Fruit fly (Drosophila melanogaster): ENCODE results near the gene Lsm12a.

The Lsm12a gene

DNA sequence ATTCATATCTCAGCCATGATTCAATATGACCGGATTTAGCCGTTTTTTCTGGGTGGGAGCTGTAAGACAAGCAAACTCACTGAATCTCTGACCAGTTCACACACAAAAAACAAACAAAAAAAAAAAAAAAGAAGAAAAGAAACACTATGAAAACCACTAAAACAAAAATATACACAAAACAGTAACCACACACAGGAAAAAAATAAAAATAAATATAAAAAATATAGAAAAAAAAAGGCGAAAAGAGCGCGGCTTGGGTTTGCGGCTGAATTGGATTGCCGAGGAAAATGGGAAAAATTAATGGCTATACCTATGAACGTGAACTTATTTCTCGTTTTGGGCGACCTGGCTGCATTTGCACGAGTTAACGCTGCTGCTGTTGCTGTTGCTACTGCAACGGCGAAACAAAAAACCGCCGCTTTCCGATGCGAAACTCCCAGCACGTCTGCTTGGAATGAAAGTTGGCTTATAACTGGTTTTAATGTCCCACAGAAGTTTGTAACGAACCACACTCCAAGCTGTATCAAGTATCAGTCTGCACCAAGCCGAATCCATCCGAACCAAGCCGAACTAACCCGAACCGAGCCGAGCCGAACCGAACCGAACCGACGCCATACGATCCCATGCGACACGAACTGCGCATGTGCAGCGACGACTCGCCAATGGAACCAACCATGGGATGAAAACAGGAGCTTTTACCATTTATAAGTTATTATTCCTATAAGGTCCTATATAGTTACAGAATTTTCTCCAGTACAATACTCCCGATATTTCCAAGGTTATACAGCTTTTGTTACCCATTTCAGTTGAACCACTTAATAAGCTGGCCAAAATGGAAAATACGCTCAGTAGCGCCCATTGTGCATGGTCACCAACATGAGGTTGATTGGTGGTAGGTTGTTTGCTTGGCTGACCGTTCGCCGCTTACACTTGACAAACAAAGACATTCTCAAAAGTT lies 14.7 kb upstream of the Lsm12a start, which contains the start of gene fw:
fw (minus strand) TSS at position 478 of the 958 bp plus-strand sequence.
- no peak for TF ChIP-seq CG16779 (tag; optimal IDR thresholded peaks at IDR 0.05)
- peak; percentile 57 for TF ChIP-seq Ets21C (GFP tag; optimal IDR thresholded peaks at IDR 0.05)
- peak; percentile 68 for TF ChIP-seq Ets96B (tag; optimal IDR thresholded peaks at IDR 0.05)
- TF ChIP-seq lz (GFP tag; optimal IDR thresholded peaks at IDR 0.05), result peak; percentile 82
- TF ChIP-seq Hr4 (GFP tag; optimal IDR thresholded peaks at IDR 0.05), result peak; percentile 87
- TF ChIP-seq salr (GFP tag; optimal IDR thresholded peaks at IDR 0.05), result peak in 1 of 2 experiments; percentile 59
- TF ChIP-seq Eip93F (GFP tag; optimal IDR thresholded peaks at IDR 0.05), result no peak
- TF ChIP-seq net (GFP tag; optimal IDR thresholded peaks at IDR 0.05), result no peak
- TF ChIP-seq CG6808 (GFP tag; optimal IDR thresholded peaks at IDR 0.05), result no peak
- peak; percentile 57 for TF ChIP-seq dsx (GFP tag; optimal IDR thresholded peaks at IDR 0.05; ENCODE audit: poor library complexity, severe bottlenecking)
- no peak for TF ChIP-seq CG8632 (GFP tag; optimal IDR thresholded peaks at IDR 0.05)
- TF ChIP-seq cyc (GFP tag; optimal IDR thresholded peaks at IDR 0.05), result peak; percentile 73
- no peak for TF ChIP-seq CG34406 (GFP tag; optimal IDR thresholded peaks at IDR 0.05)
- peak; percentile 90 for TF ChIP-seq Eip78C (GFP tag)
- TF ChIP-seq Eip75B (GFP tag; optimal IDR thresholded peaks at IDR 0.05), result peak; percentile 80
- no peak for TF ChIP-seq ss (GFP tag; optimal IDR thresholded peaks at IDR 0.05)
- TF ChIP-seq CG9139 (GFP tag; optimal IDR thresholded peaks at IDR 0.05), result peak; percentile 18
- TF ChIP-seq CG1621 (tag; optimal IDR thresholded peaks at IDR 0.05), result peak; percentile 68
- peak; percentile 86 for TF ChIP-seq Sox14 (GFP tag; optimal IDR thresholded peaks at IDR 0.05)
- TF ChIP-seq Sox102F (GFP tag; optimal IDR thresholded peaks at IDR 0.05), result peak; percentile 83
- no peak for TF ChIP-seq Sox15 (GFP tag; optimal IDR thresholded peaks at IDR 0.05)
- TF ChIP-seq CG11902 (GFP tag; optimal IDR thresholded peaks at IDR 0.05), result peak; percentile 16
- no peak for TF ChIP-seq OdsH (GFP tag; optimal IDR thresholded peaks at IDR 0.05)
- no peak for TF ChIP-seq fd59A (GFP tag; optimal IDR thresholded peaks at IDR 0.05)
- TF ChIP-seq fkh (GFP tag; optimal IDR thresholded peaks at IDR 0.05), result no peak
- TF ChIP-seq fd85E (GFP tag; optimal IDR thresholded peaks at IDR 0.05), result no peak
- TF ChIP-seq topi (GFP tag; optimal IDR thresholded peaks at IDR 0.05), result peak; percentile 81
- peak; percentile 71 for TF ChIP-seq acj6 (GFP tag; optimal IDR thresholded peaks at IDR 0.05)
- peak; percentile 82 for TF ChIP-seq vri (GFP tag; optimal IDR thresholded peaks at IDR 0.05)
- TF ChIP-seq Hr39 (GFP tag; optimal IDR thresholded peaks at IDR 0.05), result peak; percentile 83
- TF ChIP-seq pdm3 (GFP tag; optimal IDR thresholded peaks at IDR 0.05), result peak; percentile 82
- peak; percentile 84 for TF ChIP-seq Met (GFP tag; optimal IDR thresholded peaks at IDR 0.05)
- TF ChIP-seq CG4318 (GFP tag; optimal IDR thresholded peaks at IDR 0.05), result no peak
- TF ChIP-seq CG10669 (GFP tag; optimal IDR thresholded peaks at IDR 0.05), result peak; percentile 62
- peak; percentile 62 for TF ChIP-seq CG8319 (GFP tag; optimal IDR thresholded peaks at IDR 0.05)
- no peak for TF ChIP-seq CG32006 (GFP tag; optimal IDR thresholded peaks at IDR 0.05)
- TF ChIP-seq CG10631 (GFP tag; optimal IDR thresholded peaks at IDR 0.05), result peak; percentile 78
- TF ChIP-seq CG3032 (tag; optimal IDR thresholded peaks at IDR 0.05), result peak; percentile 69
- TF ChIP-seq CG6792 (GFP tag; optimal IDR thresholded peaks at IDR 0.05), result peak; percentile 76
- TF ChIP-seq dac (GFP tag; optimal IDR thresholded peaks at IDR 0.05), result peak; percentile 76
- TF ChIP-seq svp (GFP tag), result peak; percentile 92
- TF ChIP-seq CG11294 (GFP tag; IDR thresholded peaks at IDR 0.05), result no peak
- peak; percentile 49 for TF ChIP-seq Lpt (GFP tag; optimal IDR thresholded peaks at IDR 0.05)
- TF ChIP-seq CG6163 (GFP tag; IDR thresholded peaks at IDR 0.05), result peak; percentile 81
- TF ChIP-seq Smox (GFP tag; optimal IDR thresholded peaks at IDR 0.05), result peak; percentile 75
- TF ChIP-seq achi (GFP tag; optimal IDR thresholded peaks at IDR 0.05), result peak; percentile 70
- peak; percentile 67; the same call in 1 of the 2 replicates for TF ChIP-seq Gug (GFP tag; IDR thresholded peaks at IDR 0.05)
- TF ChIP-seq CG15336 (GFP tag; IDR thresholded peaks at IDR 0.05), result peak; percentile 90
- peak; percentile 57 for TF ChIP-seq CG3919 (GFP tag; optimal IDR thresholded peaks at IDR 0.05)
- no peak for TF ChIP-seq spab (GFP tag; optimal IDR thresholded peaks at IDR 0.05)
